Fruit fly (Drosophila melanogaster): ENCODE data around the gene Kah.

Kah gene

dm6 chr3L:589174-589289, at the start of gene Kah:
Gene Kah (minus strand): TSS chr3L:589274.
- TF ChIP-seq woc (GFP tag; optimal IDR thresholded peaks at IDR 0.05) (no peak), h (GFP tag; optimal IDR thresholded peaks at IDR 0.05) (no peak), dmrt93B (GFP tag; optimal IDR thresholded peaks at IDR 0.05) (no peak), CrebA (GFP tag; optimal IDR thresholded peaks at IDR 0.05; ENCODE audit: borderline replicate concordance) (no peak), dsf (GFP tag; optimal IDR thresholded peaks at IDR 0.05; ENCODE audit: borderline replicate concordance) (no peak), rgr (GFP tag; optimal IDR thresholded peaks at IDR 0.05) (no peak), tai (GFP tag; optimal IDR thresholded peaks at IDR 0.05) (no peak), GATAd (GFP tag; optimal IDR thresholded peaks at IDR 0.05) (no peak), dl (GFP tag; optimal IDR thresholded peaks at IDR 0.05; ENCODE audit: insufficient read depth in 1 of 2, partially characterized antibody in 2 of 2) (no peak), Hr83 (GFP tag; optimal IDR thresholded peaks at IDR 0.05; ENCODE audit: poor library complexity, severe bottlenecking) (no peak), HLH106 (tag; optimal IDR thresholded peaks at IDR 0.05) (no peak), Hr78 (GFP tag; optimal IDR thresholded peaks at IDR 0.05) (no peak), psq (GFP tag; optimal IDR thresholded peaks at IDR 0.05) (no peak), lola (GFP tag; optimal IDR thresholded peaks at IDR 0.05) (no peak), ey (GFP tag; optimal IDR thresholded peaks at IDR 0.05) (no peak), sage (GFP tag; optimal IDR thresholded peaks at IDR 0.05) (no peak), Vsx2 (GFP tag; optimal IDR thresholded peaks at IDR 0.05; ENCODE audit: partially characterized antibody) (no peak), Sp1 (GFP tag; optimal IDR thresholded peaks at IDR 0.05) (no peak)

dm6 chr3L:638031-638414, 48.9 kb upstream of the Kah start:
- TF ChIP-seq brk (GFP tag; optimal IDR thresholded peaks at IDR 0.05) (no peak), Abd-B (GFP tag; optimal IDR thresholded peaks at IDR 0.05) (no peak), lola (GFP tag; optimal IDR thresholded peaks at IDR 0.05) (no peak), N (GFP tag; optimal IDR thresholded peaks at IDR 0.05) (no peak), dl (GFP tag; optimal IDR thresholded peaks at IDR 0.05; ENCODE audit: insufficient read depth in 1 of 2, partially characterized antibody in 2 of 2) (no peak), Myc (optimal IDR thresholded peaks at IDR 0.05) (no peak)

dm6 chr3L:637329-638030, 48.4 kb upstream of the Kah start:
- TF ChIP-seq Rel (GFP tag; optimal IDR thresholded peaks at IDR 0.05): no peak
- TF ChIP-seq Rel (tag; optimal IDR thresholded peaks at IDR 0.05): peak; percentile 76
- TF ChIP-seq jim (GFP tag; optimal IDR thresholded peaks at IDR 0.05): no peak

- no peak for TF ChIP-seq Hnf4 (GFP tag; optimal IDR thresholded peaks at IDR 0.05)
- no peak for TF ChIP-seq pan (optimal IDR thresholded peaks at IDR 0.05)
- TF ChIP-seq psq (GFP tag; optimal IDR thresholded peaks at IDR 0.05): no peak
- no peak for TF ChIP-seq woc (GFP tag; optimal IDR thresholded peaks at IDR 0.05)
- peak in 1 of 2 experiments; percentile 36 for TF ChIP-seq foxo (GFP tag; optimal IDR thresholded peaks at IDR 0.05)
- peak; percentile 30 for TF ChIP-seq rgr (GFP tag; optimal IDR thresholded peaks at IDR 0.05)
- TF ChIP-seq jim (GFP tag; optimal IDR thresholded peaks at IDR 0.05): no peak
- peak; percentile 3 for TF ChIP-seq OdsH (GFP tag; optimal IDR thresholded peaks at IDR 0.05)
- TF ChIP-seq ey (GFP tag; optimal IDR thresholded peaks at IDR 0.05): peak; percentile 27
- TF ChIP-seq Jra (GFP tag; optimal IDR thresholded peaks at IDR 0.05): no peak
- no peak for TF ChIP-seq brk (GFP tag; optimal IDR thresholded peaks at IDR 0.05)
- TF ChIP-seq Abd-B (GFP tag; optimal IDR thresholded peaks at IDR 0.05): no peak
- peak; percentile 10 for TF ChIP-seq h (GFP tag; optimal IDR thresholded peaks at IDR 0.05)
- peak; percentile 24 for TF ChIP-seq br (GFP tag; optimal IDR thresholded peaks at IDR 0.05)
- TF ChIP-seq Dif (GFP tag; optimal IDR thresholded peaks at IDR 0.05; ENCODE audit: partially characterized antibody): no peak
- no peak for TF ChIP-seq tai (GFP tag; optimal IDR thresholded peaks at IDR 0.05)
- TF ChIP-seq Hr78 (GFP tag; optimal IDR thresholded peaks at IDR 0.05): no peak
- TF ChIP-seq dsf (GFP tag; optimal IDR thresholded peaks at IDR 0.05; ENCODE audit: borderline replicate concordance): no peak
- TF ChIP-seq usp (GFP tag; optimal IDR thresholded peaks at IDR 0.05): no peak
- no peak for TF ChIP-seq CrebA (GFP tag; optimal IDR thresholded peaks at IDR 0.05; ENCODE audit: borderline replicate concordance)
- TF ChIP-seq GATAd (GFP tag; optimal IDR thresholded peaks at IDR 0.05): no peak
- TF ChIP-seq HLH106 (tag; optimal IDR thresholded peaks at IDR 0.05): no peak
- no peak for TF ChIP-seq dmrt93B (GFP tag; optimal IDR thresholded peaks at IDR 0.05)
- TF ChIP-seq CG32264 (GFP tag; optimal IDR thresholded peaks at IDR 0.05): no peak
- TF ChIP-seq Sp1 (GFP tag; optimal IDR thresholded peaks at IDR 0.05): no peak
- TF ChIP-seq Vsx2 (GFP tag; optimal IDR thresholded peaks at IDR 0.05; ENCODE audit: partially characterized antibody): no peak
- no peak for TF ChIP-seq sv (GFP tag; optimal IDR thresholded peaks at IDR 0.05)
- TF ChIP-seq Dfd (GFP tag; optimal IDR thresholded peaks at IDR 0.05): no peak
- TF ChIP-seq Rel (GFP tag; optimal IDR thresholded peaks at IDR 0.05): no peak
- no peak for TF ChIP-seq Rel (tag; optimal IDR thresholded peaks at IDR 0.05)
- TF ChIP-seq sage (GFP tag; optimal IDR thresholded peaks at IDR 0.05): no peak
- TF ChIP-seq Mio (GFP tag; optimal IDR thresholded peaks at IDR 0.05): no peak
- no peak for TF ChIP-seq Hr83 (GFP tag; optimal IDR thresholded peaks at IDR 0.05; ENCODE audit: poor library complexity, severe bottlenecking)
- no peak for TF ChIP-seq CG9705 (GFP tag; optimal IDR thresholded peaks at IDR 0.05)
- TF ChIP-seq fru (GFP tag; optimal IDR thresholded peaks at IDR 0.05): peak; percentile 34
- TF ChIP-seq lola (GFP tag; optimal IDR thresholded peaks at IDR 0.05): no peak
- TF ChIP-seq dl (GFP tag; optimal IDR thresholded peaks at IDR 0.05; ENCODE audit: insufficient read depth in 1 of 2, partially characterized antibody in 2 of 2): no peak
- TF ChIP-seq Myc (optimal IDR thresholded peaks at IDR 0.05): no peak
- TF ChIP-seq N (GFP tag; optimal IDR thresholded peaks at IDR 0.05): no peak
Measured at dm6 chr3L:636434-636833, 47.4 kb upstream of the Kah start.
